Fruit fly (Drosophila melanogaster) whole organism, embryonic: ENCODE results near the gene CG5592.

Experiments
- Aef1 ChIP-seq: fragments of 200-800 bp; sonication (Bioruptor generic); IDR thresholded peaks from 3 replicates; pipeline ENCODE4 v1.3.6; 2022; ENCODE audit warnings: missing biosample characterization, missing genetic modification characterization
- B-H2 ChIP-seq: fragments of 200-800 bp; sonication (Bioruptor generic); optimal IDR thresholded peaks from 2 replicates; lab custom pipeline; 2018; ENCODE audit warnings: missing biosample characterization, mild to moderate bottlenecking, missing genetic modification characterization
- CG10209 ChIP-seq: fragments of 200-800 bp; sonication (Bioruptor generic); optimal IDR thresholded peaks from 3 replicates; lab custom pipeline; 2017; ENCODE audit warnings: missing biosample characterization, mild to moderate bottlenecking, missing genetic modification characterization, missing genetic modification reagents
- CG11398 ChIP-seq: fragments of 200-800 bp; sonication (Bioruptor generic); optimal IDR thresholded peaks from 2 replicates; lab custom pipeline; 2016; ENCODE audit warnings: missing biosample characterization, missing genetic modification characterization
- CG11504 ChIP-seq: fragments of 200-800 bp; sonication (Bioruptor generic); optimal IDR thresholded peaks from 3 replicates; lab custom pipeline; 2019; ENCODE audit warnings: missing biosample characterization, mild to moderate bottlenecking, missing genetic modification characterization, moderate library complexity
- CG11695 ChIP-seq: fragments of 200-800 bp; sonication (Bioruptor generic); IDR thresholded peaks from 3 replicates; pipeline ENCODE4 v1.3.6; 2022; ENCODE audit warnings: missing biosample characterization, missing genetic modification characterization
- CG13287 ChIP-seq: fragments of 200-800 bp; sonication (Bioruptor generic); IDR thresholded peaks from 2 replicates; pipeline ENCODE4 v1.3.6; 2022; ENCODE audit warnings: missing biosample characterization, missing genetic modification characterization; ENCODE audit not compliant: partially characterized antibody
- CG2199 ChIP-seq: fragments of 200-800 bp; sonication (Bioruptor generic); IDR thresholded peaks from 3 replicates; pipeline ENCODE4 v1.3.6; 2022; ENCODE audit warnings: missing biosample characterization, missing genetic modification characterization
- CG2712 ChIP-seq: fragments of 200-800 bp; optimal IDR thresholded peaks from 3 replicates; lab custom pipeline; 2019; ENCODE audit warnings: missing biosample characterization, mild to moderate bottlenecking, missing genetic modification characterization, moderate library complexity
- CG2889 ChIP-seq: fragments of 200-800 bp; sonication (Bioruptor generic); IDR thresholded peaks from 3 replicates; pipeline ENCODE4 v1.3.6; 2022; ENCODE audit warnings: missing biosample characterization, missing genetic modification characterization
- CG30020 ChIP-seq: fragments of 200-800 bp; optimal IDR thresholded peaks from 2 replicates; lab custom pipeline; 2019; ENCODE audit warnings: missing biosample characterization, mild to moderate bottlenecking, missing genetic modification characterization, moderate library complexity
- CG34422 ChIP-seq: fragments of 200-800 bp; sonication (Bioruptor generic); IDR thresholded peaks from 3 replicates; pipeline ENCODE4 v1.3.6; 2022; ENCODE audit warnings: missing biosample characterization, missing genetic modification characterization
- CG4617 ChIP-seq: fragments of 200-800 bp; sonication (Bioruptor generic); optimal IDR thresholded peaks from 3 replicates; lab custom pipeline; 2016; ENCODE audit warnings: missing biosample characterization, missing genetic modification characterization, borderline replicate concordance
- CG4730 ChIP-seq: fragments of 200-800 bp; sonication (Bioruptor generic); IDR thresholded peaks from 2 replicates; pipeline ENCODE4 v1.3.6; 2022; ENCODE audit warnings: missing biosample characterization, missing genetic modification characterization
- CG5180 ChIP-seq: fragments of 200-800 bp; sonication (Bioruptor generic); optimal IDR thresholded peaks from 3 replicates; lab custom pipeline; 2017; ENCODE audit warnings: missing biosample characterization, missing genetic modification characterization, mild to moderate bottlenecking, moderate library complexity, missing genetic modification reagents
- CG6254 ChIP-seq: fragments of 200-800 bp; sonication (Bioruptor generic); optimal IDR thresholded peaks from 3 replicates; lab custom pipeline; 2017; ENCODE audit warnings: mild to moderate bottlenecking, missing biosample characterization, missing genetic modification reagents, missing genetic modification characterization
- CG6791 ChIP-seq: fragments of 200-800 bp; sonication (Bioruptor generic); IDR thresholded peaks from 3 replicates; pipeline ENCODE4 v1.3.6; 2022; ENCODE audit warnings: missing biosample characterization, missing genetic modification characterization; ENCODE audit not compliant: partially characterized antibody
- CG8281 ChIP-seq: fragments of 200-800 bp; sonication (Bioruptor generic); optimal IDR thresholded peaks from 2 replicates; lab custom pipeline; 2018; ENCODE audit warnings: missing biosample characterization, mild to moderate bottlenecking, missing genetic modification characterization, moderate library complexity
- CG9215 ChIP-seq: fragments of 200-800 bp; sonication (Bioruptor generic); IDR thresholded peaks from 2 replicates; pipeline ENCODE4 v1.3.6; 2022; ENCODE audit warnings: missing biosample characterization, missing genetic modification characterization
- CG9932 ChIP-seq: fragments of 200-800 bp; sonication (Bioruptor generic); IDR thresholded peaks from 2 replicates; pipeline ENCODE4 v1.3.6; 2022; ENCODE audit warnings: missing biosample characterization, missing genetic modification characterization
- Dip3 ChIP-seq: fragments of 200-800 bp; sonication (Bioruptor generic); optimal IDR thresholded peaks from 3 replicates; lab custom pipeline; 2016; ENCODE audit warnings: missing biosample characterization, missing genetic modification characterization
- Dll ChIP-seq: fragments of 200-800 bp; sonication (Bioruptor generic); IDR thresholded peaks from 4 replicates; pipeline ENCODE4 v1.3.6; 2022; ENCODE audit warnings: missing biosample characterization, missing genetic modification characterization; ENCODE audit not compliant: partially characterized antibody
- E2f2 ChIP-seq: fragments of 200-800 bp; sonication (Bioruptor generic); IDR thresholded peaks from 2 replicates; pipeline ENCODE4 v1.3.6; 2022; ENCODE audit warnings: missing biosample characterization, missing genetic modification characterization
- Fer3 ChIP-seq: fragments of 200-800 bp; sonication (Bioruptor generic); optimal IDR thresholded peaks from 2 replicates; lab custom pipeline; 2018; ENCODE audit warnings: missing biosample characterization, mild to moderate bottlenecking, missing genetic modification characterization, moderate library complexity
- HLHmδ ChIP-seq: fragments of 200-800 bp; sonication (Bioruptor generic); optimal IDR thresholded peaks from 2 replicates; lab custom pipeline; 2018; ENCODE audit warnings: missing biosample characterization, mild to moderate bottlenecking, missing genetic modification characterization, moderate library complexity
- Rx ChIP-seq: fragments of 200-800 bp; sonication (Bioruptor generic); IDR thresholded peaks from 2 replicates; pipeline ENCODE4 v1.3.6; 2022; ENCODE audit warnings: missing biosample characterization, missing genetic modification characterization
- Sox102F ChIP-seq: fragments of 200-800 bp; sonication (Bioruptor generic); optimal IDR thresholded peaks from 2 replicates; lab custom pipeline; 2018; ENCODE audit warnings: missing biosample characterization, mild to moderate bottlenecking, missing genetic modification characterization, moderate library complexity
- Trl ChIP-seq, 3 experiments: fragments of >200 bp in 2 of 3; fragments of 200-800 bp in 1 of 3; sonication (Bioruptor generic) in 1 of 3; optimal IDR thresholded peaks; 2 replicates in 1 of 3; 3 replicates in 2 of 3; lab custom pipeline; 2016 to 2017; ENCODE audit warnings: missing biosample characterization in 1 of 3, missing genetic modification characterization in 1 of 3
- ac ChIP-seq: fragments of 200-800 bp; sonication (Bioruptor generic); optimal IDR thresholded peaks from 3 replicates; lab custom pipeline; 2017; ENCODE audit warnings: missing biosample characterization, mild to moderate bottlenecking, missing genetic modification characterization
- ase ChIP-seq: fragments of 200-800 bp; sonication (Bioruptor generic); IDR thresholded peaks from 3 replicates; pipeline ENCODE4 v1.3.6; 2022; ENCODE audit warnings: missing biosample characterization, missing genetic modification characterization
- bcd ChIP-seq: fragments of 200-800 bp; sonication (Bioruptor generic); optimal IDR thresholded peaks from 2 replicates; lab custom pipeline; 2017; ENCODE audit warnings: missing biosample characterization, mild to moderate bottlenecking, missing genetic modification characterization
- chinmo ChIP-seq: fragments of 200-800 bp; sonication (Bioruptor generic); IDR thresholded peaks from 4 replicates; pipeline ENCODE4 v1.3.6; 2022; ENCODE audit warnings: missing biosample characterization, missing genetic modification characterization; ENCODE audit not compliant: partially characterized antibody
- chm ChIP-seq: fragments of 200-800 bp; sonication (Bioruptor generic); IDR thresholded peaks from 2 replicates; pipeline ENCODE4 v1.3.6; 2022; ENCODE audit warnings: missing biosample characterization, missing genetic modification characterization
- chn ChIP-seq: fragments of 200-800 bp; sonication (Bioruptor generic); optimal IDR thresholded peaks from 2 replicates; lab custom pipeline; 2016; ENCODE audit warnings: missing biosample characterization, missing genetic modification characterization
- corto ChIP-seq: fragments of 200-800 bp; sonication (Bioruptor generic); optimal IDR thresholded peaks from 2 replicates; lab custom pipeline; 2016; ENCODE audit warnings: missing biosample characterization, mild to moderate bottlenecking, missing genetic modification characterization, moderate library complexity
- gem ChIP-seq: fragments of 200-800 bp; sonication (Bioruptor generic); optimal IDR thresholded peaks from 2 replicates; lab custom pipeline; 2019; ENCODE audit warnings: missing biosample characterization, mild to moderate bottlenecking, missing genetic modification characterization, moderate library complexity
- gro ChIP-seq: fragments of 200-800 bp; sonication (Bioruptor generic); optimal IDR thresholded peaks from 2 replicates; lab custom pipeline; 2016; ENCODE audit warnings: missing biosample characterization, missing genetic modification characterization
- hbn ChIP-seq: fragments of 200-800 bp; sonication (Bioruptor generic); IDR thresholded peaks from 2 replicates; pipeline ENCODE4 v1.3.6; 2022; ENCODE audit warnings: missing biosample characterization, missing genetic modification characterization; ENCODE audit not compliant: partially characterized antibody
- her ChIP-seq: fragments of 200-800 bp; sonication (Bioruptor generic); optimal IDR thresholded peaks from 2 replicates; lab custom pipeline; 2016; ENCODE audit warnings: missing biosample characterization, missing genetic modification characterization
- mld ChIP-seq: fragments of 200-800 bp; sonication (Bioruptor generic); IDR thresholded peaks from 3 replicates; pipeline ENCODE4 v1.3.6; 2022; ENCODE audit warnings: missing biosample characterization, missing genetic modification characterization; ENCODE audit not compliant: partially characterized antibody
- pros ChIP-seq: fragments of 200-800 bp; sonication (Bioruptor generic); optimal IDR thresholded peaks from 3 replicates; lab custom pipeline; 2019; ENCODE audit warnings: missing biosample characterization, mild to moderate bottlenecking, missing genetic modification characterization, moderate library complexity
- sisA ChIP-seq: fragments of 200-800 bp; sonication (Bioruptor generic); IDR thresholded peaks from 2 replicates; pipeline ENCODE4 v1.3.6; 2022; ENCODE audit warnings: missing biosample characterization, missing genetic modification characterization
- sqz ChIP-seq: fragments of 200-800 bp; sonication (Bioruptor generic); optimal IDR thresholded peaks from 3 replicates; lab custom pipeline; 2018; ENCODE audit warnings: missing biosample characterization, mild to moderate bottlenecking, missing genetic modification characterization
- sug ChIP-seq: fragments of 200-800 bp; optimal IDR thresholded peaks from 2 replicates; lab custom pipeline; 2019; ENCODE audit warnings: missing biosample characterization, mild to moderate bottlenecking, missing genetic modification characterization, moderate library complexity
- tio ChIP-seq: fragments of 200-800 bp; sonication (Bioruptor generic); optimal IDR thresholded peaks from 2 replicates; lab custom pipeline; 2017; ENCODE audit warnings: missing biosample characterization, missing genetic modification characterization, inconsistent platforms
- tna ChIP-seq: fragments of 200-800 bp; sonication (Bioruptor generic); IDR thresholded peaks from 2 replicates; pipeline ENCODE4 v1.3.6; 2022; ENCODE audit warnings: missing biosample characterization, missing genetic modification characterization; ENCODE audit not compliant: partially characterized antibody
- vnd ChIP-seq: fragments of 200-800 bp; sonication (Bioruptor generic); IDR thresholded peaks from 3 replicates; pipeline ENCODE4 v1.3.6; 2022; ENCODE audit warnings: missing biosample characterization, missing genetic modification characterization; ENCODE audit not compliant: partially characterized antibody

CG5592 gene

dm6 chr3L:5881310-5882208 is 15.9 kb upstream of the CG5592 start (continued):
- TF ChIP-seq CG2889 (GFP tag; lab: Robert Waterston, UW) (no peak; the same call in 2 of the 3 replicates), CG4617 (GFP tag; lab: Kevin White, UChicago) (no peak), mld (GFP tag; lab: Robert Waterston, UW) (no peak), Dll (GFP tag; lab: Robert Waterston, UW) (no peak), HLHmδ (GFP tag; lab: Kevin White, UChicago) (no peak), bcd (GFP tag; lab: Kevin White, UChicago) (peak; percentile 16), ase (no peak), CG34422 (GFP tag; lab: Robert Waterston, UW) (no peak), CG9215 (GFP tag; lab: Robert Waterston, UW) (no peak), hbn (GFP tag; lab: Robert Waterston, UW) (no peak), CG2712 (tag; lab: Kevin White, UChicago) (no peak), gem (peak; percentile 77), gro (no peak), Trl (optimal IDR thresholded peaks at IDR 0.05; lab: Kevin White, UChicago) (peak; percentile 36 to 85), Trl (GFP tag; optimal IDR thresholded peaks at IDR 0.05; lab: Kevin White, UChicago) (no peak), CG11695 (0 out of 3 replicates have a peak, but pooled peaks have one; percentile 20), sqz (no peak), CG4730 (GFP tag; lab: Robert Waterston, UW) (no peak), Aef1 (GFP tag; lab: Robert Waterston, UW) (no peak), CG2199 (GFP tag; lab: Robert Waterston, UW) (no peak), ac (peak; percentile 54), chm (GFP tag; lab: Robert Waterston, UW) (peak; percentile 53; the same call in 1 of the 2 replicates), CG10209 (GFP tag; lab: Kevin White, UChicago) (peak; percentile 62), chinmo (GFP tag; lab: Robert Waterston, UW) (no peak), pros (GFP tag; lab: Kevin White, UChicago) (no peak), CG9932 (GFP tag; lab: Robert Waterston, UW) (no peak), tio (GFP tag; lab: Kevin White, UChicago) (peak; percentile 47), chn (GFP tag; lab: Kevin White, UChicago) (peak; percentile 51), B-H2 (GFP tag; lab: Kevin White, UChicago) (no peak), CG8281 (tag; lab: Kevin White, UChicago) (no peak), CG6791 (no peak), sug (tag; lab: Kevin White, UChicago) (no peak), corto (GFP tag; lab: Kevin White, UChicago) (no peak), CG5180 (GFP tag; lab: Kevin White, UChicago) (no peak), sisA (GFP tag; lab: Robert Waterston, UW) (no peak), vnd (GFP tag; lab: Robert Waterston, UW) (no peak), CG6254 (GFP tag; lab: Kevin White, UChicago) (no peak), Sox102F (GFP tag; lab: Kevin White, UChicago) (peak; percentile 49), her (no peak), Fer3 (tag; lab: Kevin White, UChicago) (no peak), Dip3 (GFP tag; lab: Kevin White, UChicago) (no peak), CG11504 (peak; percentile 70), CG30020 (tag; lab: Kevin White, UChicago) (no peak), CG11398 (GFP tag; lab: Kevin White, UChicago) (peak; percentile 21), Rx (GFP tag; lab: Robert Waterston, UW) (no peak), tna (no peak), CG13287 (GFP tag; lab: Robert Waterston, UW) (no peak), E2f2 (peak; percentile 53; the same call in 1 of the 2 replicates)
